Fruit fly (Drosophila melanogaster) whole organism, prepupa: Measurements from ENCODE around the gene bdwf.

Experiments used
- Blimp-1 ChIP-seq: fragments of 200-800 bp; sonication (Bioruptor generic); optimal IDR thresholded peaks from 3 replicates; lab custom pipeline; 2017; ENCODE audit warnings: missing biosample characterization, missing genetic modification characterization, mild to moderate bottlenecking, moderate library complexity, missing genetic modification reagents
- CG11294 ChIP-seq: fragments of 200-800 bp; sonication (Bioruptor generic); IDR thresholded peaks from 2 replicates; pipeline ENCODE4 v1.3.6; 2022; ENCODE audit warnings: missing biosample characterization, missing genetic modification characterization
- CG15336 ChIP-seq: fragments of 200-800 bp; sonication (Bioruptor generic); IDR thresholded peaks from 2 replicates; pipeline ENCODE4 v1.3.6; 2022; ENCODE audit warnings: missing biosample characterization, missing genetic modification characterization
- CG1621 ChIP-seq: fragments of 200-800 bp; sonication (Bioruptor generic); optimal IDR thresholded peaks from 3 replicates; lab custom pipeline; 2018; ENCODE audit warnings: missing biosample characterization, mild to moderate bottlenecking, missing genetic modification characterization
- CG16779 ChIP-seq: fragments of 200-800 bp; sonication (Bioruptor generic); optimal IDR thresholded peaks from 3 replicates; lab custom pipeline; 2017; ENCODE audit warnings: missing biosample characterization, mild to moderate bottlenecking, missing genetic modification characterization
- CG3032 ChIP-seq: fragments of 200-800 bp; optimal IDR thresholded peaks from 2 replicates; lab custom pipeline; 2019; ENCODE audit warnings: missing biosample characterization, mild to moderate bottlenecking, missing genetic modification characterization, moderate library complexity
- CG31627 ChIP-seq: fragments of 200-800 bp; sonication (Bioruptor generic); optimal IDR thresholded peaks from 3 replicates; lab custom pipeline; 2016; ENCODE audit warnings: missing biosample characterization, missing genetic modification characterization
- CG32006 ChIP-seq: fragments of 200-800 bp; sonication (Bioruptor generic); optimal IDR thresholded peaks from 3 replicates; lab custom pipeline; 2017; ENCODE audit warnings: missing biosample characterization, mild to moderate bottlenecking, missing genetic modification characterization
- CG34406 ChIP-seq: fragments of 200-800 bp; sonication (Bioruptor generic); optimal IDR thresholded peaks from 3 replicates; lab custom pipeline; 2016; ENCODE audit warnings: missing biosample characterization, missing genetic modification characterization
- CG3919 ChIP-seq: fragments of 200-800 bp; sonication (Bioruptor generic); optimal IDR thresholded peaks from 3 replicates; lab custom pipeline; 2016; ENCODE audit warnings: missing biosample characterization, missing genetic modification characterization
- CG4318 ChIP-seq: fragments of 200-800 bp; sonication (Bioruptor generic); optimal IDR thresholded peaks from 3 replicates; lab custom pipeline; 2017; ENCODE audit warnings: missing biosample characterization, mild to moderate bottlenecking, missing genetic modification characterization
- CG6163 ChIP-seq: fragments of 200-800 bp; sonication (Bioruptor generic); IDR thresholded peaks from 3 replicates; pipeline ENCODE4 v1.3.6; 2022; ENCODE audit warnings: missing biosample characterization, missing genetic modification characterization
- CG6276 ChIP-seq: fragments of 200-800 bp; sonication (Bioruptor generic); optimal IDR thresholded peaks from 2 replicates; lab custom pipeline; 2017; ENCODE audit warnings: missing biosample characterization, mild to moderate bottlenecking, missing genetic modification characterization
- CG6792 ChIP-seq: fragments of 200-800 bp; sonication (Bioruptor generic); optimal IDR thresholded peaks from 3 replicates; lab custom pipeline; 2016; ENCODE audit warnings: missing biosample characterization, missing genetic modification characterization
- CG6808 ChIP-seq: fragments of 200-800 bp; sonication (Bioruptor generic); optimal IDR thresholded peaks from 3 replicates; lab custom pipeline; 2017; ENCODE audit warnings: missing biosample characterization, missing genetic modification characterization, mild to moderate bottlenecking, moderate library complexity, missing genetic modification reagents
- CG6854 ChIP-seq: fragments of 200-800 bp; sonication (Bioruptor generic); optimal IDR thresholded peaks from 2 replicates; lab custom pipeline; 2017; ENCODE audit warnings: missing biosample characterization, mild to moderate bottlenecking, missing genetic modification characterization
- CG7368 ChIP-seq: fragments of 200-800 bp; sonication (Bioruptor generic); optimal IDR thresholded peaks from 3 replicates; lab custom pipeline; 2016; ENCODE audit warnings: missing biosample characterization, missing genetic modification characterization
- CG8119 ChIP-seq: fragments of 200-800 bp; sonication (Bioruptor generic); IDR thresholded peaks from 3 replicates; pipeline ENCODE4 v1.3.6; 2022; ENCODE audit warnings: missing biosample characterization, missing genetic modification characterization
- CG8319 ChIP-seq: fragments of 200-800 bp; sonication (Bioruptor generic); optimal IDR thresholded peaks from 3 replicates; lab custom pipeline; 2016; ENCODE audit warnings: missing biosample characterization, missing genetic modification characterization
- CG9139 ChIP-seq: fragments of 200-800 bp; sonication (Bioruptor generic); optimal IDR thresholded peaks from 3 replicates; lab custom pipeline; 2017; ENCODE audit warnings: missing biosample characterization, mild to moderate bottlenecking, missing genetic modification characterization
- Eip75B ChIP-seq: fragments of 200-800 bp; sonication (Bioruptor generic); optimal IDR thresholded peaks from 3 replicates; lab custom pipeline; 2016; ENCODE audit warnings: missing biosample characterization, missing genetic modification characterization
- Eip78C ChIP-seq: fragments of 200-800 bp; sonication (Bioruptor generic); peaks from one replicate; lab custom pipeline; 2016; ENCODE audit warnings: missing biosample characterization, missing genetic modification characterization
- Eip93F ChIP-seq: fragments of 200-800 bp; sonication (Bioruptor generic); optimal IDR thresholded peaks from 2 replicates; lab custom pipeline; 2016; ENCODE audit warnings: missing biosample characterization, mild to moderate bottlenecking, missing genetic modification characterization
- Ets21C ChIP-seq: fragments of 200-800 bp; sonication (Bioruptor generic); optimal IDR thresholded peaks from 3 replicates; lab custom pipeline; 2016; ENCODE audit warnings: missing biosample characterization, missing genetic modification characterization
- Hr39 ChIP-seq: fragments of 200-800 bp; sonication (Bioruptor generic); optimal IDR thresholded peaks from 2 replicates; lab custom pipeline; 2016; ENCODE audit warnings: missing biosample characterization, missing genetic modification characterization
- Hr4 ChIP-seq: fragments of 200-800 bp; sonication (Bioruptor generic); optimal IDR thresholded peaks from 3 replicates; lab custom pipeline; 2016; ENCODE audit warnings: missing biosample characterization, missing genetic modification characterization
- Lpt ChIP-seq: fragments of 200-800 bp; sonication (Bioruptor generic); optimal IDR thresholded peaks from 3 replicates; lab custom pipeline; 2016; ENCODE audit warnings: missing biosample characterization, missing genetic modification characterization
- OdsH ChIP-seq: fragments of 200-800 bp; sonication (Bioruptor generic); optimal IDR thresholded peaks from 3 replicates; lab custom pipeline; 2016; ENCODE audit warnings: missing biosample characterization, missing genetic modification characterization
- Smox ChIP-seq: fragments of 200-800 bp; sonication (Bioruptor generic); optimal IDR thresholded peaks from 3 replicates; lab custom pipeline; 2016; ENCODE audit warnings: missing biosample characterization, missing genetic modification characterization
- Sox102F ChIP-seq: fragments of 200-800 bp; sonication (Bioruptor generic); optimal IDR thresholded peaks from 2 replicates; lab custom pipeline; 2016; ENCODE audit warnings: missing biosample characterization, mild to moderate bottlenecking, missing genetic modification characterization
- Sox14 ChIP-seq: fragments of 200-800 bp; sonication (Bioruptor generic); optimal IDR thresholded peaks from 3 replicates; lab custom pipeline; 2016; ENCODE audit warnings: missing biosample characterization, missing genetic modification characterization
- Sox15 ChIP-seq: fragments of 200-800 bp; sonication (Bioruptor generic); optimal IDR thresholded peaks from 3 replicates; lab custom pipeline; 2016; ENCODE audit warnings: missing biosample characterization, missing genetic modification characterization
- achi ChIP-seq: fragments of 200-800 bp; sonication (Bioruptor generic); optimal IDR thresholded peaks from 3 replicates; lab custom pipeline; 2016; ENCODE audit warnings: missing biosample characterization, missing genetic modification characterization
- acj6 ChIP-seq: fragments of 200-800 bp; sonication (Bioruptor generic); optimal IDR thresholded peaks from 3 replicates; lab custom pipeline; 2016; ENCODE audit warnings: missing biosample characterization, missing genetic modification characterization
- cyc ChIP-seq: fragments of 200-800 bp; sonication (Bioruptor generic); optimal IDR thresholded peaks from 3 replicates; lab custom pipeline; 2016; ENCODE audit warnings: missing biosample characterization, missing genetic modification characterization
- dac ChIP-seq: fragments of 200-800 bp; sonication (Bioruptor generic); optimal IDR thresholded peaks from 2 replicates; lab custom pipeline; 2017; ENCODE audit warnings: missing biosample characterization, mild to moderate bottlenecking, missing genetic modification characterization
- dsx ChIP-seq: fragments of 200-800 bp; optimal IDR thresholded peaks from 3 replicates; lab custom pipeline; 2019; ENCODE audit warnings: missing biosample characterization, mild to moderate bottlenecking, missing genetic modification characterization, moderate library complexity; ENCODE audit not compliant: poor library complexity, severe bottlenecking
- eg ChIP-seq: fragments of 200-800 bp; sonication (Bioruptor generic); IDR thresholded peaks from 3 replicates; pipeline ENCODE4 v1.3.6; 2022; ENCODE audit warnings: missing biosample characterization, missing genetic modification characterization
- esn ChIP-seq: fragments of 200-800 bp; sonication (Bioruptor generic); optimal IDR thresholded peaks from 2 replicates; lab custom pipeline; 2016; ENCODE audit warnings: missing biosample characterization, mild to moderate bottlenecking, missing genetic modification characterization, moderate library complexity
- fd59A ChIP-seq: fragments of 200-800 bp; sonication (Bioruptor generic); optimal IDR thresholded peaks from 2 replicates; lab custom pipeline; 2017; ENCODE audit warnings: missing biosample characterization, mild to moderate bottlenecking, missing genetic modification characterization, missing genetic modification reagents
- lz ChIP-seq: fragments of 200-800 bp; sonication (Bioruptor generic); optimal IDR thresholded peaks from 3 replicates; lab custom pipeline; 2016; ENCODE audit warnings: missing biosample characterization, missing genetic modification characterization
- net ChIP-seq: fragments of 200-800 bp; sonication (Bioruptor generic); optimal IDR thresholded peaks from 3 replicates; lab custom pipeline; 2016; ENCODE audit warnings: missing biosample characterization, missing genetic modification characterization
- pdm3 ChIP-seq: fragments of 200-800 bp; sonication (Bioruptor generic); optimal IDR thresholded peaks from 3 replicates; lab custom pipeline; 2016; ENCODE audit warnings: missing biosample characterization, missing genetic modification characterization
- spab ChIP-seq: fragments of 200-800 bp; sonication (Bioruptor generic); optimal IDR thresholded peaks from 2 replicates; lab custom pipeline; 2017; ENCODE audit warnings: missing biosample characterization, mild to moderate bottlenecking, missing genetic modification characterization, missing genetic modification reagents
- svp ChIP-seq: fragments of 200-800 bp; sonication (Bioruptor generic); peaks from one replicate; lab custom pipeline; 2016; ENCODE audit warnings: missing biosample characterization, missing genetic modification characterization
- vri ChIP-seq: fragments of 200-800 bp; sonication (Bioruptor generic); optimal IDR thresholded peaks from 3 replicates; lab custom pipeline; 2016; ENCODE audit warnings: missing biosample characterization, mild to moderate bottlenecking, missing genetic modification characterization

bdwf gene

dm6 chr3R:17079859-17080255 lies 36.9 kb upstream of the bdwf start, which contains the start of the genes Keap1 and kuk (continued):
- TF ChIP-seq OdsH (GFP tag; lab: Kevin White, UChicago) (peak; percentile 65), acj6 (GFP tag; lab: Kevin White, UChicago) (peak; percentile 57), fd59A (no peak), Ets21C (GFP tag; lab: Kevin White, UChicago) (peak; percentile 44), net (GFP tag; lab: Kevin White, UChicago) (no peak), Sox14 (GFP tag; lab: Kevin White, UChicago) (peak; percentile 84), CG6276 (GFP tag; lab: Kevin White, UChicago) (no peak), spab (GFP tag; lab: Kevin White, UChicago) (no peak), CG32006 (peak; percentile 21), CG1621 (tag; lab: Kevin White, UChicago) (no peak), Hr4 (GFP tag; lab: Kevin White, UChicago) (peak; percentile 38), CG6854 (GFP tag; lab: Kevin White, UChicago) (no peak), CG6808 (GFP tag; lab: Kevin White, UChicago) (peak; percentile 31)

- no peak for TF ChIP-seq Smox
- TF ChIP-seq Eip78C = peak; percentile 87
- TF ChIP-seq Eip75B (GFP tag; lab: Kevin White, UChicago) = peak; percentile 36
- no peak for TF ChIP-seq CG34406 (GFP tag; lab: Kevin White, UChicago)
- TF ChIP-seq Sox102F (GFP tag; lab: Kevin White, UChicago) = no peak
- TF ChIP-seq Lpt (GFP tag; lab: Kevin White, UChicago) = no peak
- TF ChIP-seq CG8319 (GFP tag; lab: Kevin White, UChicago) = no peak
- TF ChIP-seq CG4318 (GFP tag; lab: Kevin White, UChicago) = no peak
- TF ChIP-seq Sox14 (GFP tag; lab: Kevin White, UChicago) = no peak
- TF ChIP-seq CG7368 = no peak
- TF ChIP-seq spab (GFP tag; lab: Kevin White, UChicago) = peak; percentile 31
- no peak for TF ChIP-seq CG3032 (tag; lab: Kevin White, UChicago)
- no peak for TF ChIP-seq CG32006
- TF ChIP-seq dsx (GFP tag; lab: Kevin White, UChicago) = no peak
- peak; percentile 25 for TF ChIP-seq CG3919
- no peak for TF ChIP-seq achi (GFP tag; lab: Kevin White, UChicago)
- TF ChIP-seq CG9139 (GFP tag; lab: Kevin White, UChicago) = peak; percentile 12
- TF ChIP-seq fd59A = no peak
- TF ChIP-seq svp (GFP tag; lab: Kevin White, UChicago) = peak; percentile 89
- no peak for TF ChIP-seq CG6276 (GFP tag; lab: Kevin White, UChicago)
- TF ChIP-seq acj6 (GFP tag; lab: Kevin White, UChicago) = no peak
- TF ChIP-seq CG8119 = no peak
- peak; percentile 42 for TF ChIP-seq CG15336 (GFP tag; lab: Robert Waterston, UW)
- peak; percentile 35 for TF ChIP-seq CG1621 (tag; lab: Kevin White, UChicago)
- no peak for TF ChIP-seq esn (GFP tag; lab: Kevin White, UChicago)
- no peak for TF ChIP-seq pdm3
- TF ChIP-seq Sox15 (GFP tag; lab: Kevin White, UChicago) = no peak
- no peak for TF ChIP-seq Hr39 (GFP tag; lab: Kevin White, UChicago)
- peak; percentile 77 for TF ChIP-seq CG6854 (GFP tag; lab: Kevin White, UChicago)
- no peak; the same call in 2 of the 3 replicates for TF ChIP-seq eg (GFP tag; lab: Robert Waterston, UW)
- TF ChIP-seq CG16779 = peak; percentile 20
- TF ChIP-seq CG6792 (GFP tag; lab: Kevin White, UChicago) = no peak
- no peak for TF ChIP-seq lz (GFP tag; lab: Kevin White, UChicago)
- peak; percentile 68 for TF ChIP-seq vri
- peak; percentile 18 for TF ChIP-seq net (GFP tag; lab: Kevin White, UChicago)
- TF ChIP-seq Blimp-1 (GFP tag; lab: Kevin White, UChicago) = no peak
- TF ChIP-seq dac = no peak
- peak; percentile 76 for TF ChIP-seq CG6163
- no peak for TF ChIP-seq cyc (GFP tag; lab: Kevin White, UChicago)
- no peak for TF ChIP-seq CG6808 (GFP tag; lab: Kevin White, UChicago)
- TF ChIP-seq Eip93F (GFP tag; lab: Kevin White, UChicago) = no peak
- TF ChIP-seq OdsH (GFP tag; lab: Kevin White, UChicago) = no peak
- no peak for TF ChIP-seq CG31627
- no peak for TF ChIP-seq CG11294 (GFP tag; lab: Robert Waterston, UW)
Observed at dm6 chr3R:17078961-17079858, 36.3 kb upstream of the bdwf start.
